Fruit fly (Drosophila melanogaster) whole organism, embryonic: ENCODE results near the gene CG8312.

Experiments
- ATbp ChIP-seq: fragments of 200-800 bp; sonication (Bioruptor generic); optimal IDR thresholded peaks from 2 replicates; lab custom pipeline; 2017; ENCODE audit warnings: missing biosample characterization, mild to moderate bottlenecking, missing genetic modification characterization, missing genetic modification reagents
- Atf3 ChIP-seq: fragments of 200-800 bp; sonication (Bioruptor generic); optimal IDR thresholded peaks from 3 replicates; lab custom pipeline; 2016; ENCODE audit warnings: missing biosample characterization, missing genetic modification characterization
- CG10366 ChIP-seq: fragments of 200-800 bp; sonication (Bioruptor generic); IDR thresholded peaks from 2 replicates; pipeline ENCODE4 v1.3.6; 2022; ENCODE audit warnings: missing biosample characterization, missing genetic modification characterization
- CG10959 ChIP-seq: fragments of 200-800 bp; sonication (Bioruptor generic); IDR thresholded peaks from 2 replicates; pipeline ENCODE4 v1.3.6; 2022; ENCODE audit warnings: missing biosample characterization, missing genetic modification characterization
- CG12659 ChIP-seq: fragments of 200-800 bp; sonication (Bioruptor generic); optimal IDR thresholded peaks from 3 replicates; lab custom pipeline; 2017; ENCODE audit warnings: mild to moderate bottlenecking, missing biosample characterization, missing genetic modification reagents, missing genetic modification characterization
- CG12744 ChIP-seq: fragments of 200-800 bp; sonication (Bioruptor generic); optimal IDR thresholded peaks from 2 replicates; lab custom pipeline; 2016; ENCODE audit warnings: missing biosample characterization, missing genetic modification characterization
- CG14965 ChIP-seq: fragments of 200-800 bp; sonication (Bioruptor generic); optimal IDR thresholded peaks from 2 replicates; lab custom pipeline; 2016; ENCODE audit warnings: missing biosample characterization, missing genetic modification characterization, borderline replicate concordance
- CG15514 ChIP-seq: fragments of 200-800 bp; sonication (Bioruptor generic); optimal IDR thresholded peaks from 3 replicates; lab custom pipeline; 2017; ENCODE audit warnings: missing biosample characterization, missing genetic modification characterization, mild to moderate bottlenecking, moderate library complexity, missing genetic modification reagents
- CG18599 ChIP-seq: fragments of 200-800 bp; sonication (Bioruptor generic); optimal IDR thresholded peaks from 3 replicates; lab custom pipeline; 2017; ENCODE audit warnings: missing biosample characterization, missing genetic modification characterization, mild to moderate bottlenecking, moderate library complexity, missing genetic modification reagents
- CG2712 ChIP-seq: fragments of 200-800 bp; optimal IDR thresholded peaks from 3 replicates; lab custom pipeline; 2019; ENCODE audit warnings: missing biosample characterization, mild to moderate bottlenecking, missing genetic modification characterization, moderate library complexity
- CG3281 ChIP-seq: fragments of 200-800 bp; sonication (Bioruptor generic); optimal IDR thresholded peaks from 3 replicates; lab custom pipeline; 2017; ENCODE audit warnings: missing biosample characterization, mild to moderate bottlenecking, missing genetic modification characterization
- CG34376 ChIP-seq: fragments of 200-800 bp; sonication (Bioruptor generic); optimal IDR thresholded peaks from 2 replicates; lab custom pipeline; 2018; ENCODE audit warnings: missing biosample characterization, mild to moderate bottlenecking, missing genetic modification characterization
- CG3726 ChIP-seq: fragments of 200-800 bp; sonication (Bioruptor generic); IDR thresholded peaks from 3 replicates; pipeline ENCODE4, ENCODE4 v1.3.6; 2022; ENCODE audit warnings: missing biosample characterization, missing genetic modification characterization
- CG3838 ChIP-seq: fragments of 200-800 bp; sonication (Bioruptor generic); optimal IDR thresholded peaks from 3 replicates; lab custom pipeline; 2016; ENCODE audit warnings: missing biosample characterization, missing genetic modification characterization
- CG4282 ChIP-seq: fragments of 200-800 bp; sonication (Bioruptor generic); optimal IDR thresholded peaks from 2 replicates; lab custom pipeline; 2016; ENCODE audit warnings: missing biosample characterization, missing genetic modification characterization
- CG43689 ChIP-seq: fragments of 200-800 bp; sonication (Bioruptor generic); IDR thresholded peaks from 2 replicates; pipeline ENCODE4 v1.3.6; 2022; ENCODE audit warnings: missing biosample characterization, missing genetic modification characterization
- CG4707 ChIP-seq: fragments of 200-800 bp; sonication (Bioruptor generic); optimal IDR thresholded peaks from 2 replicates; lab custom pipeline; 2018; ENCODE audit warnings: missing biosample characterization, mild to moderate bottlenecking, missing genetic modification characterization, moderate library complexity
- CG4854 ChIP-seq: fragments of 200-800 bp; sonication (Bioruptor generic); optimal IDR thresholded peaks from 2 replicates; lab custom pipeline; 2016; ENCODE audit warnings: missing biosample characterization, missing genetic modification characterization, inconsistent platforms
- CG9437 ChIP-seq: fragments of 200-800 bp; sonication (Bioruptor generic); optimal IDR thresholded peaks from 2 replicates; lab custom pipeline; 2018; ENCODE audit warnings: missing biosample characterization, mild to moderate bottlenecking, missing genetic modification characterization
- Camta ChIP-seq: fragments of 200-800 bp; sonication (Bioruptor generic); optimal IDR thresholded peaks from 2 replicates; lab custom pipeline; 2016; ENCODE audit warnings: missing biosample characterization, missing genetic modification characterization
- CrebB ChIP-seq: fragments of 200-800 bp; sonication (Bioruptor generic); optimal IDR thresholded peaks from 3 replicates; lab custom pipeline; 2018; ENCODE audit warnings: missing biosample characterization, mild to moderate bottlenecking, missing genetic modification characterization
- D19A ChIP-seq: fragments of 200-800 bp; optimal IDR thresholded peaks from 3 replicates; lab custom pipeline; 2019; ENCODE audit warnings: missing biosample characterization, mild to moderate bottlenecking, missing genetic modification characterization, moderate library complexity
- Deaf1 ChIP-seq: fragments of 200-800 bp; optimal IDR thresholded peaks from 3 replicates; lab custom pipeline; 2019; ENCODE audit warnings: missing biosample characterization, mild to moderate bottlenecking, missing genetic modification characterization, moderate library complexity
- Fer3 ChIP-seq: fragments of 200-800 bp; sonication (Bioruptor generic); optimal IDR thresholded peaks from 2 replicates; lab custom pipeline; 2018; ENCODE audit warnings: missing biosample characterization, mild to moderate bottlenecking, missing genetic modification characterization, moderate library complexity
- MESR4 ChIP-seq: fragments of 200-800 bp; sonication (Bioruptor generic); optimal IDR thresholded peaks from 2 replicates; lab custom pipeline; 2018; ENCODE audit warnings: missing biosample characterization, mild to moderate bottlenecking, missing genetic modification characterization, moderate library complexity
- Ptx1 ChIP-seq: fragments of 200-800 bp; sonication (Bioruptor generic); IDR thresholded peaks from 2 replicates; pipeline ENCODE4 v1.3.6; 2022; ENCODE audit warnings: missing biosample characterization, missing genetic modification characterization
- Spps ChIP-seq: fragments of 200-800 bp; sonication (Bioruptor generic); optimal IDR thresholded peaks from 2 replicates; lab custom pipeline; 2018; ENCODE audit warnings: missing biosample characterization, mild to moderate bottlenecking, missing genetic modification characterization
- Xbp1 ChIP-seq: fragments of 200-800 bp; sonication (Bioruptor generic); optimal IDR thresholded peaks from 3 replicates; lab custom pipeline; 2016; ENCODE audit warnings: missing biosample characterization, mild to moderate bottlenecking, missing genetic modification characterization
- Xrp1 ChIP-seq: fragments of 200-800 bp; sonication (Bioruptor generic); IDR thresholded peaks from 2 replicates; pipeline ENCODE4 v1.3.6; 2022; ENCODE audit warnings: missing biosample characterization, missing genetic modification characterization
- ase ChIP-seq: fragments of 200-800 bp; sonication (Bioruptor generic); IDR thresholded peaks from 3 replicates; pipeline ENCODE4 v1.3.6; 2022; ENCODE audit warnings: missing biosample characterization, missing genetic modification characterization
- bigmax ChIP-seq: fragments of 200-800 bp; sonication (Bioruptor generic); optimal IDR thresholded peaks from 2 replicates; lab custom pipeline; 2018; ENCODE audit warnings: missing biosample characterization, mild to moderate bottlenecking, missing genetic modification characterization
- bsh ChIP-seq, 2 experiments: fragments of 200-800 bp; sonication (Bioruptor generic); optimal IDR thresholded peaks; 2 replicates each; lab custom pipeline; 2017 to 2018; ENCODE audit warnings: mild to moderate bottlenecking in 2 of 2, missing biosample characterization in 2 of 2, missing genetic modification characterization in 2 of 2, moderate library complexity in 1 of 2
- ci ChIP-seq: fragments of 200-800 bp; sonication (Bioruptor generic); IDR thresholded peaks from 3 replicates; pipeline ENCODE4 v1.3.6; 2022; ENCODE audit warnings: missing biosample characterization, missing genetic modification characterization
- crol ChIP-seq: fragments of 200-800 bp; sonication (Bioruptor generic); IDR thresholded peaks from 2 replicates; pipeline ENCODE4 v1.3.6; 2022; ENCODE audit warnings: missing biosample characterization, missing genetic modification characterization
- cwo ChIP-seq: fragments of 200-800 bp; sonication (Bioruptor generic); optimal IDR thresholded peaks from 3 replicates; lab custom pipeline; 2017; ENCODE audit warnings: missing biosample characterization, missing genetic modification characterization, mild to moderate bottlenecking, moderate library complexity, missing genetic modification reagents
- da ChIP-seq: fragments of 200-800 bp; sonication (Bioruptor generic); optimal IDR thresholded peaks from 2 replicates; lab custom pipeline; 2016; ENCODE audit warnings: missing biosample characterization, missing genetic modification characterization
- disco-r ChIP-seq: fragments of 200-800 bp; sonication (Bioruptor generic); optimal IDR thresholded peaks from 2 replicates; lab custom pipeline; 2016; ENCODE audit warnings: missing biosample characterization, missing genetic modification characterization
- dmrt99B ChIP-seq: fragments of 200-800 bp; sonication (Bioruptor generic); optimal IDR thresholded peaks from 2 replicates; lab custom pipeline; 2018; ENCODE audit warnings: missing biosample characterization, mild to moderate bottlenecking, missing genetic modification characterization, moderate library complexity
- esg ChIP-seq: fragments of 200-800 bp; sonication (Bioruptor generic); conservative IDR thresholded peaks from 2 replicates; pipeline ENCODE4 v1.3.6; 2022; ENCODE audit warnings: missing biosample characterization, missing genetic modification characterization
- gem ChIP-seq: fragments of 200-800 bp; sonication (Bioruptor generic); optimal IDR thresholded peaks from 2 replicates; lab custom pipeline; 2019; ENCODE audit warnings: missing biosample characterization, mild to moderate bottlenecking, missing genetic modification characterization, moderate library complexity
- gsb ChIP-seq: fragments of 200-800 bp; sonication (Bioruptor generic); IDR thresholded peaks from 2 replicates; pipeline ENCODE4 v1.3.6; 2022; ENCODE audit warnings: missing biosample characterization, missing genetic modification characterization
- hkb ChIP-seq, 2 experiments: fragments of 200-800 bp in 1 of 2; fragments of >200 bp in 1 of 2; sonication (Bioruptor generic) in 1 of 2; IDR thresholded peaks in 1 of 2; optimal IDR thresholded peaks in 1 of 2; 2 replicates each; pipeline versions ENCODE4 v1.3.6 to Lab custom; 2017 to 2022; ENCODE audit warnings: missing biosample characterization in 1 of 2, missing genetic modification characterization in 1 of 2
- org-1 ChIP-seq: fragments of 200-800 bp; sonication (Bioruptor generic); optimal IDR thresholded peaks from 2 replicates; lab custom pipeline; 2017; ENCODE audit warnings: missing biosample characterization, missing genetic modification characterization
- pum ChIP-seq: fragments of 200-800 bp; sonication (Bioruptor generic); optimal IDR thresholded peaks from 2 replicates; lab custom pipeline; 2016; ENCODE audit warnings: missing biosample characterization, missing genetic modification characterization
- row ChIP-seq: fragments of 200-800 bp; sonication (Bioruptor generic); IDR thresholded peaks from 3 replicates; pipeline ENCODE4 v1.3.6; 2022; ENCODE audit warnings: missing biosample characterization, missing genetic modification characterization
- sd ChIP-seq: fragments of 200-800 bp; sonication (Bioruptor generic); optimal IDR thresholded peaks from 3 replicates; lab custom pipeline; 2018; ENCODE audit warnings: missing biosample characterization, mild to moderate bottlenecking, missing genetic modification characterization, moderate library complexity
- sr ChIP-seq: fragments of 200-800 bp; sonication (Bioruptor generic); IDR thresholded peaks from 3 replicates; pipeline ENCODE4 v1.3.6; 2022; ENCODE audit warnings: missing biosample characterization, missing genetic modification characterization
- tap ChIP-seq: fragments of 200-800 bp; optimal IDR thresholded peaks from 3 replicates; lab custom pipeline; 2019; ENCODE audit warnings: missing biosample characterization, mild to moderate bottlenecking, missing genetic modification characterization, moderate library complexity
- zen2 ChIP-seq: fragments of 200-800 bp; sonication (Bioruptor generic); IDR thresholded peaks from 3 replicates; pipeline ENCODE4 v1.3.6; 2022; ENCODE audit warnings: missing biosample characterization, missing genetic modification characterization; ENCODE audit not compliant: partially characterized antibody
- zf30C ChIP-seq: fragments of 200-800 bp; sonication (Bioruptor generic); optimal IDR thresholded peaks from 3 replicates; lab custom pipeline; 2018; ENCODE audit warnings: missing biosample characterization, mild to moderate bottlenecking, missing genetic modification characterization

The CG8312 gene

DNA sequence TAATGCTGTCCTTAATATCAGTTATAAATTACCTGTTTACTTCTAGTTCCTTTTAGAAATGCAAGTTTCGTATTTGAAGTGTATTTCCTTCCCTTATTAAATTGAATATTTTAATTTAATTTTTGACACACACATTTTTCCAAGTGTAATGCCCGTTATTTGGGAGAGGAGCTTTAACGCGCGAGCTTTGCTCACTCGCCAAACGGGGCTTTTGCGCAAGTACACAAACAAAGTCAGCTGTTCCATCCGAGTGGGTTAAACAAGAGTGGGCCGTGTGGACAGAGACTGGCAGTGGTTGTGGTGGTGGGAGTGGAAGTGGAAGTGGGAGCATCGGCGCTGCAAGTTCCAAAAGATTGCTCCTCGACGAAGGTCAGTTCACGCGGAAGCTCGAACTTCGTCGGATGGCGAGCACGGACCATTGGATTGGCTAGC, 10.0 kb upstream of the CG8312 start, which contains the start of gene CG8301 (continued):
- peak; percentile 13; the same call in 1 of the 2 replicates for TF ChIP-seq crol (GFP tag; lab: Robert Waterston, UW)
- TF ChIP-seq MESR4 (GFP tag; lab: Kevin White, UChicago): peak; percentile 4
- peak; percentile 15 for TF ChIP-seq CG34376 (GFP tag; lab: Kevin White, UChicago)
- no peak for TF ChIP-seq disco-r (GFP tag; lab: Kevin White, UChicago)
- TF ChIP-seq CG10959 (GFP tag; lab: Robert Waterston, UW): no peak
- TF ChIP-seq CG3838 (GFP tag; lab: Kevin White, UChicago): no peak
- TF ChIP-seq da: no peak
- TF ChIP-seq bigmax (GFP tag; lab: Kevin White, UChicago): no peak
- TF ChIP-seq ATbp (GFP tag; lab: Kevin White, UChicago): peak; percentile 1
- TF ChIP-seq org-1 (GFP tag; lab: Kevin White, UChicago): peak; percentile 7
- no peak for TF ChIP-seq CG43689 (GFP tag; lab: Robert Waterston, UW)
- TF ChIP-seq tap (tag; lab: Kevin White, UChicago): peak; percentile 15
- 0 out of 2 replicates have a peak, but pooled peaks have one; percentile 10 for TF ChIP-seq Ptx1 (GFP tag; lab: Robert Waterston, UW)
- TF ChIP-seq ci (GFP tag; lab: Robert Waterston, UW): 0 out of 3 replicates have a peak, but pooled peaks have one; percentile 37
- no peak for TF ChIP-seq CG4854 (GFP tag; lab: Kevin White, UChicago)
- TF ChIP-seq pum (GFP tag; lab: Kevin White, UChicago): no peak
- TF ChIP-seq row (GFP tag; lab: Robert Waterston, UW): peak; percentile 68
- no peak for TF ChIP-seq CG3726 (GFP tag; lab: Robert Waterston, UW)
- TF ChIP-seq bsh (GFP tag; optimal IDR thresholded peaks at IDR 0.05; lab: Kevin White, UChicago): peak in 1 of 2 experiments; percentile 15
- TF ChIP-seq CrebB: no peak
- TF ChIP-seq gem (tag; lab: Kevin White, UChicago): peak; percentile 62
- TF ChIP-seq Xrp1: 0 out of 2 replicates have a peak, but pooled peaks have one; percentile 17
- TF ChIP-seq CG3281: peak; percentile 6
- no peak for TF ChIP-seq hkb (optimal IDR thresholded peaks at IDR 0.05; lab: Kevin White, UChicago)
- peak; percentile 70 for TF ChIP-seq hkb (GFP tag; IDR thresholded peaks at IDR 0.05; lab: Robert Waterston, UW)
- peak; percentile 4 for TF ChIP-seq CG12744
- TF ChIP-seq CG10366 (GFP tag; lab: Robert Waterston, UW): peak; percentile 45; the same call in 1 of the 2 replicates
- TF ChIP-seq CG18599: peak; percentile 41
- TF ChIP-seq Deaf1 (tag; lab: Kevin White, UChicago): peak; percentile 77
- peak; percentile 38 for TF ChIP-seq Xbp1 (GFP tag; lab: Kevin White, UChicago)
- TF ChIP-seq esg (GFP tag; lab: Robert Waterston, UW): no peak
- no peak for TF ChIP-seq Atf3
- peak; percentile 43 for TF ChIP-seq CG2712 (tag; lab: Kevin White, UChicago)
- peak; percentile 22 for TF ChIP-seq D19A
- TF ChIP-seq sr: peak; percentile 86
- no peak for TF ChIP-seq CG12659 (GFP tag; lab: Kevin White, UChicago)
- TF ChIP-seq CG15514 (GFP tag; lab: Kevin White, UChicago): peak; percentile 48
- TF ChIP-seq gsb (GFP tag; lab: Robert Waterston, UW): no peak
- no peak for TF ChIP-seq CG4707
- TF ChIP-seq Fer3 (tag; lab: Kevin White, UChicago): peak; percentile 30
- TF ChIP-seq zen2 (GFP tag; lab: Robert Waterston, UW): 0 out of 3 replicates have a peak, but pooled peaks have one; percentile 32
- TF ChIP-seq CG4282 (GFP tag; lab: Kevin White, UChicago): no peak
- TF ChIP-seq Camta (GFP tag; lab: Kevin White, UChicago): peak; percentile 14
- peak; percentile 70 for TF ChIP-seq zf30C
- no peak for TF ChIP-seq CG14965 (GFP tag; lab: Kevin White, UChicago)
- TF ChIP-seq cwo (GFP tag; lab: Kevin White, UChicago): peak; percentile 17
- no peak for TF ChIP-seq dmrt99B (tag; lab: Kevin White, UChicago)
- no peak for TF ChIP-seq ase (GFP tag; lab: Robert Waterston, UW)
- TF ChIP-seq Spps (tag; lab: Kevin White, UChicago): no peak
- peak; percentile 20 for TF ChIP-seq CG9437 (GFP tag; lab: Kevin White, UChicago)
- no peak for TF ChIP-seq sd (tag; lab: Kevin White, UChicago)
